Worm (Caenorhabditis elegans) whole organism, L2 larva: ENCODE measurements around the gene R09H10.5.

ENCODE experiments used
- ceh-82 ChIP-seq: fragments of 150-350 bp; optimal IDR thresholded peaks from 2 replicates; lab custom pipeline; 2014; ENCODE audit warnings: missing biosample characterization, missing genetic modification characterization
- crh-2 ChIP-seq: sonication (generic microtip); optimal IDR thresholded peaks from 2 replicates; lab custom pipeline; 2017; ENCODE audit warnings: missing biosample characterization, missing genetic modification characterization
- nhr-237 ChIP-seq: fragments of 150-350 bp; optimal IDR thresholded peaks from 2 replicates; lab custom pipeline; 2014; ENCODE audit warnings: missing biosample characterization, missing genetic modification characterization
- nhr-77 ChIP-seq: fragments of 150-350 bp; optimal IDR thresholded peaks from 2 replicates; lab custom pipeline; 2014; ENCODE audit warnings: missing biosample characterization, missing genetic modification characterization
- skn-1 ChIP-seq: sonication (generic microtip); optimal IDR thresholded peaks from 2 replicates; lab custom pipeline; 2017; ENCODE audit warnings: missing biosample characterization, missing genetic modification characterization

ce11 chrIV:10608275-10608674 lies 20.4 kb downstream of the R09H10.5 start, which contains the start of gene R09H10.6:
- TF ChIP-seq ceh-82: no peak
- TF ChIP-seq skn-1 (tag; lab: Kevin White, UChicago): no peak
- TF ChIP-seq crh-2 (tag; lab: Kevin White, UChicago): no peak
- TF ChIP-seq nhr-237: no peak
- no peak for TF ChIP-seq nhr-77
